Fruit fly (Drosophila melanogaster) whole organism, wandering third instar larva: ENCODE results near the gene CG9801.
A peak's percentile ranks its signal among the peaks of the same experiment; 100 is the strongest.

Experiments
- Abd-B ChIP-seq: fragments of >200 bp; optimal IDR thresholded peaks from 2 replicates; lab custom pipeline; 2017; ENCODE audit warnings: missing biosample characterization, missing genetic modification characterization
- CG32264 ChIP-seq: fragments of 200-800 bp; sonication (Bioruptor generic); optimal IDR thresholded peaks from 2 replicates; lab custom pipeline; 2016; ENCODE audit warnings: missing biosample characterization, missing genetic modification characterization
- CG9705 ChIP-seq: fragments of 200-800 bp; sonication (Bioruptor generic); optimal IDR thresholded peaks from 2 replicates; lab custom pipeline; 2018; ENCODE audit warnings: missing biosample characterization, mild to moderate bottlenecking, missing genetic modification characterization
- CrebA ChIP-seq: fragments of 200-800 bp; sonication (Bioruptor generic); optimal IDR thresholded peaks from 2 replicates; lab custom pipeline; 2016; ENCODE audit warnings: missing biosample characterization, mild to moderate bottlenecking, missing genetic modification characterization, borderline replicate concordance
- Dfd ChIP-seq: fragments of >200 bp; optimal IDR thresholded peaks from 2 replicates; lab custom pipeline; 2017; ENCODE audit warnings: missing biosample characterization, missing genetic modification characterization
- Dif ChIP-seq: fragments of 200-275, 200-300 bp; sonication (Bioruptor generic); optimal IDR thresholded peaks from 2 replicates; lab custom pipeline; 2018; ENCODE audit warnings: missing biosample characterization, missing genetic modification characterization; ENCODE audit not compliant: partially characterized antibody
- GATAd ChIP-seq: sonication (Bioruptor generic); optimal IDR thresholded peaks from 2 replicates; lab custom pipeline; 2016; ENCODE audit warnings: missing biosample characterization, missing genetic modification characterization
- HLH106 ChIP-seq: fragments of 200-800 bp; optimal IDR thresholded peaks from 3 replicates; lab custom pipeline; 2019; ENCODE audit warnings: missing biosample characterization, mild to moderate bottlenecking, missing genetic modification characterization, moderate library complexity
- Hnf4 ChIP-seq: fragments of 200-800 bp; sonication (Bioruptor generic); optimal IDR thresholded peaks from 2 replicates; lab custom pipeline; 2016; ENCODE audit warnings: missing biosample characterization, mild to moderate bottlenecking, missing genetic modification characterization
- Hr78 ChIP-seq: fragments of >200 bp; optimal IDR thresholded peaks from 2 replicates; lab custom pipeline; 2017; ENCODE audit warnings: missing biosample characterization, missing genetic modification characterization
- Hr83 ChIP-seq: fragments of 200-300 bp; sonication (Bioruptor generic); optimal IDR thresholded peaks from 2 replicates; lab custom pipeline; 2016; ENCODE audit warnings: missing biosample characterization, mild to moderate bottlenecking, missing genetic modification characterization, moderate library complexity; ENCODE audit not compliant: poor library complexity, severe bottlenecking
- Jra ChIP-seq: sonication (Bioruptor generic); optimal IDR thresholded peaks from 2 replicates; lab custom pipeline; 2016; ENCODE audit warnings: missing biosample characterization, missing genetic modification characterization
- Mio ChIP-seq: sonication (Bioruptor generic); optimal IDR thresholded peaks from 2 replicates; lab custom pipeline; 2016; ENCODE audit warnings: missing biosample characterization, missing genetic modification characterization
- Myc ChIP-seq: fragments of >200 bp; optimal IDR thresholded peaks from 2 replicates; lab custom pipeline; 2017
- N ChIP-seq: fragments of >200 bp; optimal IDR thresholded peaks from 2 replicates; lab custom pipeline; 2018; ENCODE audit warnings: missing biosample characterization, missing external identifiers, missing genetic modification characterization
- OdsH ChIP-seq: fragments of 200-800 bp; sonication (Bioruptor generic); optimal IDR thresholded peaks from 2 replicates; lab custom pipeline; 2016; ENCODE audit warnings: missing biosample characterization, mild to moderate bottlenecking, missing genetic modification characterization
- Rel ChIP-seq, 2 experiments: fragments of 200-800 bp; sonication (Bioruptor generic) in 1 of 2; optimal IDR thresholded peaks; 2 replicates in 1 of 2; 3 replicates in 1 of 2; lab custom pipeline; 2016 to 2019; ENCODE audit warnings: mild to moderate bottlenecking in 2 of 2, missing biosample characterization in 2 of 2, missing genetic modification characterization in 2 of 2, moderate library complexity in 1 of 2
- Sp1 ChIP-seq: fragments of 200-800 bp; sonication (Bioruptor generic); optimal IDR thresholded peaks from 3 replicates; lab custom pipeline; 2019; ENCODE audit warnings: missing biosample characterization, mild to moderate bottlenecking, missing genetic modification characterization, moderate library complexity
- Vsx2 ChIP-seq: fragments of 200-300, 225-300 bp; sonication (Bioruptor generic); optimal IDR thresholded peaks from 2 replicates; lab custom pipeline; 2018; ENCODE audit warnings: missing biosample characterization, missing genetic modification characterization; ENCODE audit not compliant: partially characterized antibody
- br ChIP-seq: fragments of 200-800 bp; sonication (Bioruptor generic); optimal IDR thresholded peaks from 2 replicates; lab custom pipeline; 2016; ENCODE audit warnings: missing biosample characterization, missing genetic modification characterization
- brk ChIP-seq: fragments of 200-800 bp; sonication (Bioruptor generic); optimal IDR thresholded peaks from 2 replicates; lab custom pipeline; 2016; ENCODE audit warnings: missing biosample characterization, mild to moderate bottlenecking, missing genetic modification characterization
- dl ChIP-seq, 2 experiments: fragments of 175-275, 200-275 bp in 1 of 2; fragments of 200-275 bp in 1 of 2; sonication (Bioruptor generic); optimal IDR thresholded peaks; lab custom pipeline; 2018; ENCODE audit warnings: mild to moderate bottlenecking in 2 of 2, missing biosample characterization in 2 of 2, missing genetic modification characterization in 2 of 2, moderate library complexity in 2 of 2; ENCODE audit not compliant: partially characterized antibody in 2 of 2, insufficient read depth in 1 of 2
- dmrt93B ChIP-seq: fragments of 200-800 bp; sonication (Bioruptor generic); optimal IDR thresholded peaks from 2 replicates; lab custom pipeline; 2018; ENCODE audit warnings: missing biosample characterization, mild to moderate bottlenecking, missing genetic modification characterization
- dsf ChIP-seq: sonication (Bioruptor generic); optimal IDR thresholded peaks from 2 replicates; lab custom pipeline; 2016; ENCODE audit warnings: missing biosample characterization, missing genetic modification characterization, borderline replicate concordance
- foxo ChIP-seq, 2 experiments: fragments of 200-800 bp; sonication (Bioruptor generic); optimal IDR thresholded peaks; 2 replicates in 1 of 2; 3 replicates in 1 of 2; lab custom pipeline; 2016 to 2017; ENCODE audit warnings: missing biosample characterization in 2 of 2, missing genetic modification characterization in 2 of 2
- fru ChIP-seq: fragments of 200-800 bp; sonication (Bioruptor generic); optimal IDR thresholded peaks from 3 replicates; lab custom pipeline; 2016; ENCODE audit warnings: missing biosample characterization, mild to moderate bottlenecking, missing genetic modification characterization
- h ChIP-seq: fragments of 200-800 bp; sonication (Bioruptor generic); optimal IDR thresholded peaks from 3 replicates; lab custom pipeline; 2016; ENCODE audit warnings: missing biosample characterization, mild to moderate bottlenecking, missing genetic modification characterization
- jim ChIP-seq: fragments of 175-275, 200-325 bp; sonication (Bioruptor generic); optimal IDR thresholded peaks from 2 replicates; lab custom pipeline; 2016; ENCODE audit warnings: missing biosample characterization, mild to moderate bottlenecking, missing genetic modification characterization
- lola ChIP-seq: fragments of >200 bp; optimal IDR thresholded peaks from 2 replicates; lab custom pipeline; 2017; ENCODE audit warnings: missing biosample characterization, missing genetic modification characterization
- pan ChIP-seq: fragments of >200 bp; optimal IDR thresholded peaks from 2 replicates; lab custom pipeline; 2017
- psq ChIP-seq: fragments of 200-800 bp; sonication (Bioruptor generic); optimal IDR thresholded peaks from 3 replicates; lab custom pipeline; 2017; ENCODE audit warnings: missing biosample characterization, mild to moderate bottlenecking, missing genetic modification characterization, moderate library complexity
- rgr ChIP-seq: fragments of 200-800 bp; sonication (Bioruptor generic); optimal IDR thresholded peaks from 3 replicates; lab custom pipeline; 2016; ENCODE audit warnings: missing biosample characterization, mild to moderate bottlenecking, missing genetic modification characterization
- sage ChIP-seq: fragments of 200-800 bp; sonication (Bioruptor generic); optimal IDR thresholded peaks from 2 replicates; lab custom pipeline; 2016; ENCODE audit warnings: missing biosample characterization, mild to moderate bottlenecking, missing genetic modification characterization
- sv ChIP-seq: fragments of 200-800 bp; sonication (Bioruptor generic); optimal IDR thresholded peaks from 3 replicates; lab custom pipeline; 2016; ENCODE audit warnings: missing biosample characterization, missing genetic modification characterization
- tai ChIP-seq: sonication (Bioruptor generic); optimal IDR thresholded peaks from 2 replicates; lab custom pipeline; 2016; ENCODE audit warnings: missing biosample characterization, missing genetic modification characterization
- usp ChIP-seq: fragments of >200 bp; optimal IDR thresholded peaks from 2 replicates; lab custom pipeline; 2017; ENCODE audit warnings: missing biosample characterization, missing genetic modification characterization
- woc ChIP-seq: sonication (Bioruptor generic); optimal IDR thresholded peaks from 2 replicates; lab custom pipeline; 2016; ENCODE audit warnings: missing biosample characterization, mild to moderate bottlenecking, missing genetic modification characterization

CG9801 gene

dm6 chr3R:8747134-8747870, at the start of gene CG9801, which contains the start of gene Nasp:
Gene CG9801 (minus strand): TSS chr3R:8747675.
Gene Nasp (plus strand): TSS chr3R:8747798.
- TF ChIP-seq rgr (GFP tag; lab: Kevin White, UChicago) = no peak
- TF ChIP-seq sv (GFP tag; lab: Kevin White, UChicago) = no peak
- no peak for TF ChIP-seq dsf (GFP tag; lab: Kevin White, UChicago)
- TF ChIP-seq brk = no peak
- TF ChIP-seq jim (GFP tag; lab: Kevin White, UChicago) = no peak
- no peak for TF ChIP-seq CrebA (GFP tag; lab: Kevin White, UChicago)
- TF ChIP-seq dl (GFP tag; optimal IDR thresholded peaks at IDR 0.05; lab: Kevin White, UChicago; ENCODE audit: insufficient read depth in 1 of 2, partially characterized antibody in 2 of 2) = no peak
- no peak for TF ChIP-seq Dfd (GFP tag; lab: Kevin White, UChicago)
- no peak for TF ChIP-seq Mio (GFP tag; lab: Kevin White, UChicago)
- TF ChIP-seq br = peak; percentile 10
- no peak for TF ChIP-seq psq (GFP tag; lab: Kevin White, UChicago)
- no peak for TF ChIP-seq pan
- TF ChIP-seq N (GFP tag; lab: Kevin White, UChicago) = no peak
- no peak for TF ChIP-seq Rel (GFP tag; optimal IDR thresholded peaks at IDR 0.05; lab: Kevin White, UChicago)
- peak; percentile 46 for TF ChIP-seq Rel (tag; optimal IDR thresholded peaks at IDR 0.05; lab: Kevin White, UChicago)
- TF ChIP-seq Abd-B (GFP tag; lab: Kevin White, UChicago) = no peak
- peak in 1 of 2 experiments; percentile 10 for TF ChIP-seq foxo (GFP tag; optimal IDR thresholded peaks at IDR 0.05; lab: Kevin White, UChicago)
- TF ChIP-seq Hnf4 (GFP tag; lab: Kevin White, UChicago) = peak; percentile 3
- no peak for TF ChIP-seq Hr78 (GFP tag; lab: Kevin White, UChicago)
- no peak for TF ChIP-seq GATAd
- TF ChIP-seq lola = no peak
- TF ChIP-seq h (GFP tag; lab: Kevin White, UChicago) = peak; percentile 13
- TF ChIP-seq CG9705 (GFP tag; lab: Kevin White, UChicago) = no peak
- TF ChIP-seq Jra = no peak
- no peak for TF ChIP-seq dmrt93B (GFP tag; lab: Kevin White, UChicago)
- peak; percentile 48 for TF ChIP-seq HLH106 (tag; lab: Kevin White, UChicago)
- no peak for TF ChIP-seq sage
- no peak for TF ChIP-seq Myc (lab: Kevin White, UChicago)
- TF ChIP-seq Sp1 (GFP tag; lab: Kevin White, UChicago) = peak; percentile 18
- TF ChIP-seq Hr83 (GFP tag; lab: Kevin White, UChicago) = peak; percentile 69
- TF ChIP-seq woc (GFP tag; lab: Kevin White, UChicago) = no peak
- no peak for TF ChIP-seq fru (GFP tag; lab: Kevin White, UChicago)
- no peak for TF ChIP-seq usp (GFP tag; lab: Kevin White, UChicago)
- peak; percentile 26 for TF ChIP-seq Vsx2
- TF ChIP-seq OdsH (GFP tag; lab: Kevin White, UChicago) = peak; percentile 4
- TF ChIP-seq tai (GFP tag; lab: Kevin White, UChicago) = no peak
- TF ChIP-seq CG32264 (GFP tag; lab: Kevin White, UChicago) = no peak
- TF ChIP-seq Dif = peak; percentile 26

dm6 chr3R:8794384-8794783, 46.9 kb upstream of the CG9801 start, which contains the start of gene Ir85a:
Gene Ir85a (plus strand): TSS chr3R:8794684.
- no peak for TF ChIP-seq CrebA (GFP tag; lab: Kevin White, UChicago)
- TF ChIP-seq dmrt93B (GFP tag; lab: Kevin White, UChicago) = no peak
- no peak for TF ChIP-seq fru (GFP tag; lab: Kevin White, UChicago)
- TF ChIP-seq rgr (GFP tag; lab: Kevin White, UChicago) = no peak
- no peak for TF ChIP-seq jim (GFP tag; lab: Kevin White, UChicago)
- TF ChIP-seq CG32264 (GFP tag; lab: Kevin White, UChicago) = no peak
- no peak for TF ChIP-seq Myc (lab: Kevin White, UChicago)
- TF ChIP-seq N (GFP tag; lab: Kevin White, UChicago) = no peak
- TF ChIP-seq Sp1 (GFP tag; lab: Kevin White, UChicago) = no peak
- TF ChIP-seq Rel (GFP tag; optimal IDR thresholded peaks at IDR 0.05; lab: Kevin White, UChicago) = no peak
- TF ChIP-seq Rel (tag; optimal IDR thresholded peaks at IDR 0.05; lab: Kevin White, UChicago) = no peak
- no peak for TF ChIP-seq tai (GFP tag; lab: Kevin White, UChicago)
- TF ChIP-seq lola = no peak
- TF ChIP-seq br = no peak
- no peak for TF ChIP-seq foxo (GFP tag; optimal IDR thresholded peaks at IDR 0.05; lab: Kevin White, UChicago)
- TF ChIP-seq sv (GFP tag; lab: Kevin White, UChicago) = no peak
- TF ChIP-seq pan = no peak
- TF ChIP-seq Hnf4 (GFP tag; lab: Kevin White, UChicago) = no peak
- no peak for TF ChIP-seq Dif
- no peak for TF ChIP-seq GATAd
